Worm (Caenorhabditis elegans) whole organism, L1 larva: ENCODE measurements around the gene Y47D7A.9.

Source experiments
- F16B12.6 ChIP-seq: fragments of 150-350 bp; optimal IDR thresholded peaks from 2 replicates; lab custom pipeline; 2014; ENCODE audit warnings: missing biosample characterization, missing genetic modification characterization
- Y116A8C.19 ChIP-seq: sonication (generic microtip); optimal IDR thresholded peaks from 2 replicates; lab custom pipeline; 2016; ENCODE audit warnings: missing compliant biosample characterization, missing genetic modification characterization, borderline replicate concordance
- aha-1 ChIP-seq: fragments of 150-350 bp; optimal IDR thresholded peaks from 2 replicates; lab custom pipeline; 2014; ENCODE audit warnings: missing biosample characterization, missing genetic modification characterization
- alr-1 ChIP-seq: fragments of 200-800 bp; sonication (Bioruptor generic); optimal IDR thresholded peaks from 2 replicates; lab custom pipeline; 2018; ENCODE audit warnings: borderline replicate concordance, mild to moderate bottlenecking, missing genetic modification characterization, missing compliant biosample characterization
- aly-2 ChIP-seq: fragments of 150-350 bp; optimal IDR thresholded peaks from 2 replicates; lab custom pipeline; 2014; ENCODE audit warnings: missing biosample characterization, missing genetic modification characterization
- ceh-82 ChIP-seq, 3 experiments: fragments of 150-350 bp in 1 of 3; sonication (generic microtip) in 2 of 3; optimal IDR thresholded peaks; 2 replicates each; lab custom pipeline; 2014 to 2017; ENCODE audit warnings: missing biosample characterization in 3 of 3, missing genetic modification characterization in 3 of 3
- ceh-88 ChIP-seq: fragments of 200-800 bp; sonication (Bioruptor generic); IDR thresholded peaks from 2 replicates; pipeline ENCODE4 v1.3.6; 2022; ENCODE audit warnings: missing genetic modification characterization, missing compliant biosample characterization
- dsc-1 ChIP-seq: sonication (generic microtip); optimal IDR thresholded peaks from 2 replicates; lab custom pipeline; 2016; ENCODE audit warnings: mild to moderate bottlenecking, missing genetic modification characterization, missing compliant biosample characterization
- efl-1 ChIP-seq, 4 experiments: fragments of 150-350 bp; optimal IDR thresholded peaks in 3 of 4; peaks in 1 of 4; 1 replicate in 1 of 4; 2 replicates in 3 of 4; lab custom pipeline; 2014; ENCODE audit warnings: missing biosample characterization in 2 of 4, missing genetic modification characterization in 2 of 4, missing genetic modification reagents in 2 of 4
- efl-3 ChIP-seq: fragments of 200-800 bp; sonication (Bioruptor generic); optimal IDR thresholded peaks from 2 replicates; lab custom pipeline; 2018; ENCODE audit warnings: mild to moderate bottlenecking, missing genetic modification characterization, missing compliant biosample characterization
- egl-13 ChIP-seq: sonication (generic microtip); optimal IDR thresholded peaks from 2 replicates; lab custom pipeline; 2016; ENCODE audit warnings: missing genotype, missing genetic modification reagents, missing genetic modification characterization, missing compliant biosample characterization
- elt-3 ChIP-seq, 6 experiments: fragments of 150-350 bp in 1 of 6; sonication (generic microtip); optimal IDR thresholded peaks; 2 replicates each; lab custom pipeline; 2017 to 2018; ENCODE audit warnings: missing biosample characterization in 6 of 6, missing genetic modification characterization in 6 of 6, inconsistent platforms in 1 of 6
- ets-5 ChIP-seq: fragments of 200-800 bp; sonication (Bioruptor generic); IDR thresholded peaks from 2 replicates; pipeline ENCODE4 v1.3.6; 2022; ENCODE audit warnings: missing genetic modification characterization, missing compliant biosample characterization
- fkh-4 ChIP-seq: sonication (generic microtip); optimal IDR thresholded peaks from 2 replicates; lab custom pipeline; 2016; ENCODE audit warnings: missing compliant biosample characterization, missing genetic modification characterization, borderline replicate concordance
- fos-1 ChIP-seq: fragments of 150-350 bp; optimal IDR thresholded peaks from 2 replicates; lab custom pipeline; 2014; ENCODE audit warnings: missing biosample characterization, missing genetic modification characterization
- hlh-17 ChIP-seq: fragments of 200-800 bp; sonication (Bioruptor generic); optimal IDR thresholded peaks from 2 replicates; lab custom pipeline; 2018; ENCODE audit warnings: missing genetic modification characterization, mild to moderate bottlenecking, missing compliant biosample characterization, moderate library complexity, borderline replicate concordance
- hlh-4 ChIP-seq: sonication (generic microtip); optimal IDR thresholded peaks from 2 replicates; lab custom pipeline; 2016; ENCODE audit warnings: mild to moderate bottlenecking, missing genetic modification characterization, missing compliant biosample characterization
- hpl-2 ChIP-seq: fragments of 150-350 bp; optimal IDR thresholded peaks from 2 replicates; lab custom pipeline; 2014; ENCODE audit warnings: missing biosample characterization, missing genetic modification reagents, missing genetic modification characterization
- isw-1 ChIP-seq: fragments of 200-800 bp; sonication (Bioruptor generic); IDR thresholded peaks from 2 replicates; pipeline ENCODE4 v1.3.6; 2022; ENCODE audit warnings: missing genetic modification characterization, missing compliant biosample characterization
- jun-1 ChIP-seq: fragments of 150-350 bp; optimal IDR thresholded peaks from 2 replicates; lab custom pipeline; 2014; ENCODE audit warnings: missing biosample characterization, missing genetic modification reagents, missing genetic modification characterization
- lin-13 ChIP-seq: fragments of 150-350 bp; optimal IDR thresholded peaks from 2 replicates; lab custom pipeline; 2014; ENCODE audit warnings: missing biosample characterization, missing genetic modification reagents, missing genetic modification characterization
- lir-3 ChIP-seq: sonication (generic microtip); optimal IDR thresholded peaks from 2 replicates; lab custom pipeline; 2016; ENCODE audit warnings: mild to moderate bottlenecking, missing genetic modification characterization, moderate library complexity, missing compliant biosample characterization; ENCODE audit not compliant: poor library complexity
- nhr-12 ChIP-seq: sonication (generic microtip); optimal IDR thresholded peaks from 2 replicates; lab custom pipeline; 2017; ENCODE audit warnings: missing biosample characterization, missing genetic modification characterization
- nhr-19 ChIP-seq: fragments of 200-800 bp; sonication (Bioruptor generic); conservative IDR thresholded peaks from 2 replicates; pipeline ENCODE4 v1.3.6; 2022; ENCODE audit warnings: missing genetic modification characterization, missing compliant biosample characterization
- nhr-20 ChIP-seq: sonication (generic microtip); optimal IDR thresholded peaks from 2 replicates; lab custom pipeline; 2016; ENCODE audit warnings: mild to moderate bottlenecking, missing genetic modification characterization, missing compliant biosample characterization
- nhr-28 ChIP-seq: fragments of 150-350 bp; optimal IDR thresholded peaks from 2 replicates; lab custom pipeline; 2014; ENCODE audit warnings: missing biosample characterization, missing genetic modification characterization
- nhr-47 ChIP-seq: sonication (generic microtip); optimal IDR thresholded peaks from 2 replicates; lab custom pipeline; 2016; ENCODE audit warnings: mild to moderate bottlenecking, missing genetic modification characterization, moderate library complexity, missing compliant biosample characterization
- nhr-71 ChIP-seq: sonication (generic microtip); optimal IDR thresholded peaks from 2 replicates; lab custom pipeline; 2016; ENCODE audit warnings: mild to moderate bottlenecking, missing genetic modification characterization, moderate library complexity, missing compliant biosample characterization
- nhr-76 ChIP-seq: sonication (generic microtip); optimal IDR thresholded peaks from 2 replicates; lab custom pipeline; 2017; ENCODE audit warnings: missing biosample characterization, missing genetic modification characterization
- pag-3 ChIP-seq: sonication (generic microtip); optimal IDR thresholded peaks from 2 replicates; lab custom pipeline; 2017; ENCODE audit warnings: missing genetic modification characterization, mild to moderate bottlenecking, missing compliant biosample characterization, antibody characterized with exemption, borderline replicate concordance; ENCODE audit not compliant: insufficient read depth
- snu-23 ChIP-seq: sonication (generic microtip); optimal IDR thresholded peaks from 2 replicates; lab custom pipeline; 2016; ENCODE audit warnings: missing genetic modification characterization, missing compliant biosample characterization
- tbx-2 ChIP-seq: sonication (generic microtip); optimal IDR thresholded peaks from 2 replicates; lab custom pipeline; 2016; ENCODE audit warnings: missing genetic modification characterization, missing compliant biosample characterization
- unc-30 ChIP-seq: sonication (generic microtip); optimal IDR thresholded peaks from 2 replicates; lab custom pipeline; 2017; ENCODE audit warnings: missing biosample characterization, missing genetic modification characterization
- zip-4 ChIP-seq: fragments of 200-800 bp; sonication (Bioruptor generic); optimal IDR thresholded peaks from 2 replicates; lab custom pipeline; 2018; ENCODE audit warnings: mild to moderate bottlenecking, missing genetic modification characterization, moderate library complexity, missing compliant biosample characterization

The Y47D7A.9 gene

ce11 chrV:4414613-4415071 lies 9.1 kb downstream of the Y47D7A.9 start, which contains the start of gene grl-5:
grl-5 (minus strand) TSS chrV:4414663.
- TF ChIP-seq nhr-71 (tag; lab: Kevin White, UChicago) = no peak
- no peak for TF ChIP-seq Y116A8C.19 (tag; lab: Kevin White, UChicago)
- TF ChIP-seq nhr-12 (tag; lab: Kevin White, UChicago) = no peak
- TF ChIP-seq alr-1 (tag; lab: Kevin White, UChicago) = no peak
- TF ChIP-seq jun-1 (tag; lab: Kevin White, UChicago) = no peak
- no peak for TF ChIP-seq fos-1 (tag; lab: Kevin White, UChicago)
- TF ChIP-seq aly-2 (tag; lab: Kevin White, UChicago) = no peak
- TF ChIP-seq hlh-4 (tag; lab: Kevin White, UChicago) = no peak
- TF ChIP-seq fkh-4 (tag; lab: Kevin White, UChicago) = no peak
- TF ChIP-seq F16B12.6 = no peak
- no peak for TF ChIP-seq nhr-20
- no peak for TF ChIP-seq dsc-1 (tag; lab: Kevin White, UChicago)
- TF ChIP-seq hlh-17 = no peak
- no peak for TF ChIP-seq zip-4 (GFP tag; lab: Kevin White, UChicago)
- TF ChIP-seq efl-3 (GFP tag; lab: Kevin White, UChicago) = no peak

DNA sequence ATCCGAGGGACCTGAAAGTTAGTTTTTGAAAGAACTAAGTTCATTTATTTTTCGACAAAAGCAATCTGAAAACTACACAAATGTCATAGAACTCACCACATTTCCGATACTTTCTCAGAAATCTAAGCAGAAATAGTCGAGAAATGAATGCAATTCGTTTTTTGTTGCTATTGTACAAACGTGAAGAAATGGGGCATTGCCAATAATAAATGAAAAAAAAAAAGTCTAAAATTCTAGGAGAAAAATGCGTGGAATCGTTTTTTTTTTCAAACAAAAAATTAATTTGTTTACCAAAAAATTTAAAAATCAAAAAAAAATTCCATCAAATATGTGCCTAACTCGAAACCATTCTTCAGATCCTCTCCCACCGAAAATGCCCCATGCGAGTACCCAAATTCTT lies 12.0 kb downstream of the Y47D7A.9 start, which contains the start of gene Y47D7A.17:
Y47D7A.17 (minus strand) TSS at position 101 of the 400 bp plus-strand sequence.
- TF ChIP-seq hpl-2 (no peak), efl-1 (optimal IDR thresholded peaks at IDR 0.05; lab: Kevin White, UChicago) (no peak), efl-1 (GFP tag; optimal IDR thresholded peaks at IDR 0.05 in 1 of 2; lab: Kevin White, UChicago) (no peak), nhr-19 (GFP tag; lab: Robert Waterston, UW) (no peak), nhr-47 (no peak), lir-3 (tag; lab: Kevin White, UChicago) (no peak), lin-13 (no peak), isw-1 (GFP tag; lab: Robert Waterston, UW) (no peak), tbx-2 (tag; lab: Kevin White, UChicago) (no peak), zip-4 (GFP tag; lab: Kevin White, UChicago) (no peak), ets-5 (GFP tag; lab: Robert Waterston, UW) (no peak), elt-3 (tag; optimal IDR thresholded peaks at IDR 0.05; lab: Kevin White, UChicago) (no peak), aha-1 (tag; lab: Kevin White, UChicago) (no peak)

- no peak for TF ChIP-seq efl-1 (optimal IDR thresholded peaks at IDR 0.05; lab: Kevin White, UChicago)
- TF ChIP-seq efl-1 (GFP tag; optimal IDR thresholded peaks at IDR 0.05 in 1 of 2; lab: Kevin White, UChicago) = no peak
- no peak for TF ChIP-seq isw-1 (GFP tag; lab: Robert Waterston, UW)
- no peak for TF ChIP-seq ceh-82 (tag; optimal IDR thresholded peaks at IDR 0.05; lab: Kevin White, UChicago)
- TF ChIP-seq ceh-88 (GFP tag; lab: Robert Waterston, UW) = no peak
- TF ChIP-seq unc-30 (tag; lab: Kevin White, UChicago) = no peak
- TF ChIP-seq hlh-4 (tag; lab: Kevin White, UChicago) = no peak
- TF ChIP-seq jun-1 (tag; lab: Kevin White, UChicago) = no peak
- TF ChIP-seq nhr-28 (tag; lab: Kevin White, UChicago) = no peak
- no peak for TF ChIP-seq fkh-4 (tag; lab: Kevin White, UChicago)
- TF ChIP-seq alr-1 (tag; lab: Kevin White, UChicago) = no peak
- no peak for TF ChIP-seq egl-13 (tag; lab: Kevin White, UChicago)
- TF ChIP-seq pag-3 (tag; lab: Kevin White, UChicago) = no peak
These were observed 13.1 kb downstream of the Y47D7A.9 start, which contains the start of gene Y47D7A.3 for ce11 chrV:4410643-4411042. Y47D7A.3 (plus strand) TSS chrV:4410943.

DNA sequence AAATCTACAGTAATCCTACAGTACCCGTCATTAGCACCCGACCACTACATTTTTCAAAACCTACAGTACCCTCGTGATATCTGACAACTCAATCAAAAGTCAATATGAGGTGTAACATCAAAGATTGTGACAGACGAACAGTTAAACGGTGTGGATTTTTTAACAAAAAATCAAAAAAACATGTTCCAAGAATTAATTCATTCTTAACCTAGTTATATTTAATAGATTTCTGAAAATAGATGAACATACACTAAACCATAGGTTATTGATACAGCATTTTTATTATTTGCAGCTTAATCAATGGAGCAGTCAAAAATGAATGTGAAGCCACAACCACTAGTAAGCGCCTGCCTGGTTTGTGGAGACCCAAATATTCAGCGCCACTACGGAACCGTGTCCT lies 16.2 kb downstream of the Y47D7A.9 start, which contains the start of gene nhr-118:
nhr-118 (plus strand) TSS at position 301 of the 400 bp plus-strand sequence.
- TF ChIP-seq unc-30 (tag; lab: Kevin White, UChicago) = no peak
- TF ChIP-seq fkh-4 (tag; lab: Kevin White, UChicago) = no peak
- no peak for TF ChIP-seq snu-23 (GFP tag; lab: Kevin White, UChicago)
- TF ChIP-seq nhr-28 (tag; lab: Kevin White, UChicago) = no peak
- TF ChIP-seq nhr-76 = no peak
